Worm (Caenorhabditis elegans) whole organism, L2 larva: Measurements from ENCODE around the gene F46C5.6.

Experiments used
- C34F6.9 ChIP-seq: fragments of 150-350 bp; optimal IDR thresholded peaks from 2 replicates; lab custom pipeline; 2014; ENCODE audit warnings: missing biosample characterization, missing genetic modification characterization
- F13H6.1 ChIP-seq: sonication (generic microtip); optimal IDR thresholded peaks from 2 replicates; lab custom pipeline; 2016; ENCODE audit warnings: missing genetic modification characterization, missing compliant biosample characterization
- Y55F3AM.14 ChIP-seq: fragments of 200-800 bp; sonication (Bioruptor generic); optimal IDR thresholded peaks from 2 replicates; lab custom pipeline; 2018; ENCODE audit warnings: mild to moderate bottlenecking, missing genetic modification characterization, missing compliant biosample characterization
- ZK546.5 ChIP-seq: sonication (generic microtip); optimal IDR thresholded peaks from 2 replicates; lab custom pipeline; 2017; ENCODE audit warnings: missing biosample characterization, missing genetic modification characterization
- alr-1 ChIP-seq: fragments of 150-350 bp; optimal IDR thresholded peaks from 2 replicates; lab custom pipeline; 2014; ENCODE audit warnings: missing biosample characterization, missing genetic modification characterization
- ceh-16 ChIP-seq: fragments of 150-350 bp; optimal IDR thresholded peaks from 2 replicates; lab custom pipeline; 2014; ENCODE audit warnings: missing biosample characterization, missing genetic modification characterization
- ceh-82 ChIP-seq: fragments of 150-350 bp; optimal IDR thresholded peaks from 2 replicates; lab custom pipeline; 2014; ENCODE audit warnings: missing biosample characterization, missing genetic modification characterization
- crh-2 ChIP-seq: sonication (generic microtip); optimal IDR thresholded peaks from 2 replicates; lab custom pipeline; 2017; ENCODE audit warnings: missing biosample characterization, missing genetic modification characterization
- dmd-4 ChIP-seq: sonication (generic microtip); optimal IDR thresholded peaks from 2 replicates; lab custom pipeline; 2017; ENCODE audit warnings: missing biosample characterization, missing genetic modification characterization
- gmeb-1 ChIP-seq: fragments of 150-350 bp; optimal IDR thresholded peaks from 2 replicates; lab custom pipeline; 2014; ENCODE audit warnings: missing biosample characterization, missing genetic modification characterization
- lin-11 ChIP-seq: fragments of 150-350 bp; sonication (generic microtip); optimal IDR thresholded peaks from 2 replicates; lab custom pipeline; 2014; ENCODE audit warnings: missing biosample characterization, missing genetic modification characterization, inconsistent platforms, mixed read lengths
- lin-13 ChIP-seq: fragments of 150-350 bp; optimal IDR thresholded peaks from 2 replicates; lab custom pipeline; 2014; ENCODE audit warnings: missing biosample characterization, missing genetic modification reagents, missing genetic modification characterization
- lin-39 ChIP-seq: fragments of 150-350 bp; optimal IDR thresholded peaks from 2 replicates; lab custom pipeline; 2014; ENCODE audit warnings: missing biosample characterization, missing genetic modification reagents, missing genetic modification characterization
- mab-5 ChIP-seq: fragments of 150-350 bp; optimal IDR thresholded peaks from 2 replicates; lab custom pipeline; 2014; ENCODE audit warnings: missing biosample characterization, missing genetic modification characterization
- mdl-1 ChIP-seq, 2 experiments: fragments of 150-350 bp in 1 of 2; sonication (generic microtip) in 1 of 2; optimal IDR thresholded peaks; 2 replicates each; lab custom pipeline; 2017; ENCODE audit warnings: missing biosample characterization in 2 of 2, missing genetic modification characterization in 2 of 2
- nhr-12 ChIP-seq: fragments of 150-350 bp; optimal IDR thresholded peaks from 2 replicates; lab custom pipeline; 2014; ENCODE audit warnings: missing biosample characterization, missing genetic modification characterization
- nhr-129 ChIP-seq: fragments of 150-350 bp; optimal IDR thresholded peaks from 2 replicates; lab custom pipeline; 2014; ENCODE audit warnings: missing biosample characterization, missing genetic modification characterization
- skn-1 ChIP-seq: sonication (generic microtip); optimal IDR thresholded peaks from 2 replicates; lab custom pipeline; 2017; ENCODE audit warnings: missing biosample characterization, missing genetic modification characterization
- sma-3 ChIP-seq: sonication (generic microtip); optimal IDR thresholded peaks from 2 replicates; lab custom pipeline; 2016; ENCODE audit warnings: missing genetic modification reagents, missing genetic modification characterization, missing compliant biosample characterization
- sma-9 ChIP-seq, 2 experiments: fragments of 150-350 bp in 1 of 2; sonication (generic microtip) in 1 of 2; optimal IDR thresholded peaks; 2 replicates each; lab custom pipeline; 2014 to 2016; ENCODE audit warnings: missing genetic modification characterization in 2 of 2, mild to moderate bottlenecking in 1 of 2, missing biosample characterization in 1 of 2, missing compliant biosample characterization in 1 of 2, missing genetic modification reagents in 1 of 2, moderate library complexity in 1 of 2
- snpc-4 ChIP-seq: fragments of 150-350 bp; optimal IDR thresholded peaks from 2 replicates; lab custom pipeline; 2014; ENCODE audit warnings: missing biosample characterization, missing genetic modification characterization
- unc-55 ChIP-seq: fragments of 150-350 bp; sonication (generic microtip); optimal IDR thresholded peaks from 3 replicates; lab custom pipeline; 2014; ENCODE audit warnings: missing biosample characterization, missing genetic modification reagents, missing genetic modification characterization
- unc-62 ChIP-seq: fragments of 150-350 bp; optimal IDR thresholded peaks from 2 replicates; lab custom pipeline; 2014; ENCODE audit warnings: missing biosample characterization, missing genetic modification reagents, missing genetic modification characterization
- zag-1 ChIP-seq: fragments of 150-350 bp; optimal IDR thresholded peaks from 2 replicates; lab custom pipeline; 2014; ENCODE audit warnings: missing biosample characterization, missing genetic modification characterization
- ztf-4 ChIP-seq: fragments of 150-350 bp; optimal IDR thresholded peaks from 2 replicates; lab custom pipeline; 2014; ENCODE audit warnings: missing biosample characterization, missing genetic modification characterization

Gene F46C5.6

ce11 chrII:8796391-8796790, 47.9 kb downstream of the F46C5.6 start (continued):
- TF ChIP-seq skn-1 (tag; lab: Kevin White, UChicago): no peak
- TF ChIP-seq unc-62: peak; percentile 8
- TF ChIP-seq gmeb-1 (tag; lab: Kevin White, UChicago): no peak
- peak; percentile 88 for TF ChIP-seq C34F6.9 (tag; lab: Kevin White, UChicago)
- no peak for TF ChIP-seq dmd-4 (tag; lab: Kevin White, UChicago)
- TF ChIP-seq snpc-4 (tag; lab: Kevin White, UChicago): peak; percentile 6

ce11 chrII:8795227-8795626, 49.1 kb downstream of the F46C5.6 start:
- peak; percentile 17 for TF ChIP-seq sma-9 (GFP tag; optimal IDR thresholded peaks at IDR 0.05; lab: Kevin White, UChicago)
- TF ChIP-seq sma-9 (tag; optimal IDR thresholded peaks at IDR 0.05; lab: Kevin White, UChicago): no peak
- TF ChIP-seq nhr-129 (tag; lab: Kevin White, UChicago): no peak

ce11 chrII:8794072-8794471, 50.2 kb downstream of the F46C5.6 start, which contains the start of gene F07H5.7:
Gene F07H5.7 (minus strand): TSS chrII:8794172.
- TF ChIP-seq alr-1 (no peak), zag-1 (tag; lab: Kevin White, UChicago) (no peak), lin-13 (GFP tag; lab: Kevin White, UChicago) (no peak), mdl-1 (tag; optimal IDR thresholded peaks at IDR 0.05; lab: Kevin White, UChicago) (no peak), F13H6.1 (tag; lab: Kevin White, UChicago) (no peak), unc-55 (GFP tag; lab: Kevin White, UChicago) (no peak), gmeb-1 (tag; lab: Kevin White, UChicago) (no peak), ceh-16 (tag; lab: Kevin White, UChicago) (no peak), ceh-82 (tag; lab: Kevin White, UChicago) (no peak), ztf-4 (tag; lab: Kevin White, UChicago) (no peak), sma-3 (no peak), snpc-4 (tag; lab: Kevin White, UChicago) (no peak), lin-11 (tag; lab: Kevin White, UChicago) (no peak), Y55F3AM.14 (GFP tag; lab: Kevin White, UChicago) (no peak), sma-9 (GFP tag; optimal IDR thresholded peaks at IDR 0.05; lab: Kevin White, UChicago) (no peak), sma-9 (tag; optimal IDR thresholded peaks at IDR 0.05; lab: Kevin White, UChicago) (no peak), nhr-12 (tag; lab: Kevin White, UChicago) (no peak), crh-2 (tag; lab: Kevin White, UChicago) (no peak), ZK546.5 (no peak), dmd-4 (tag; lab: Kevin White, UChicago) (no peak)

ce11 chrII:8792640-8793039, 51.7 kb downstream of the F46C5.6 start, which contains the start of gene idpa-2:
Gene idpa-2 (minus strand): TSS chrII:8792740.
- TF ChIP-seq lin-39 (no peak), F13H6.1 (tag; lab: Kevin White, UChicago) (no peak), mab-5 (tag; lab: Kevin White, UChicago) (no peak), snpc-4 (tag; lab: Kevin White, UChicago) (no peak), alr-1 (no peak)
